Fruit fly (Drosophila melanogaster) whole organism, wandering third instar larva: Measurements from ENCODE around the gene Swip-1.

Source experiments
- Abd-B ChIP-seq: fragments of >200 bp; optimal IDR thresholded peaks from 2 replicates; lab custom pipeline; 2017; ENCODE audit warnings: missing biosample characterization, missing genetic modification characterization
- CG32264 ChIP-seq: fragments of 200-800 bp; sonication (Bioruptor generic); optimal IDR thresholded peaks from 2 replicates; lab custom pipeline; 2016; ENCODE audit warnings: missing biosample characterization, missing genetic modification characterization
- CG9705 ChIP-seq: fragments of 200-800 bp; sonication (Bioruptor generic); optimal IDR thresholded peaks from 2 replicates; lab custom pipeline; 2018; ENCODE audit warnings: missing biosample characterization, mild to moderate bottlenecking, missing genetic modification characterization
- CrebA ChIP-seq: fragments of 200-800 bp; sonication (Bioruptor generic); optimal IDR thresholded peaks from 2 replicates; lab custom pipeline; 2016; ENCODE audit warnings: missing biosample characterization, mild to moderate bottlenecking, missing genetic modification characterization, borderline replicate concordance
- Dfd ChIP-seq: fragments of >200 bp; optimal IDR thresholded peaks from 2 replicates; lab custom pipeline; 2017; ENCODE audit warnings: missing biosample characterization, missing genetic modification characterization
- Dif ChIP-seq: fragments of 200-275, 200-300 bp; sonication (Bioruptor generic); optimal IDR thresholded peaks from 2 replicates; lab custom pipeline; 2018; ENCODE audit warnings: missing biosample characterization, missing genetic modification characterization; ENCODE audit not compliant: partially characterized antibody
- GATAd ChIP-seq: sonication (Bioruptor generic); optimal IDR thresholded peaks from 2 replicates; lab custom pipeline; 2016; ENCODE audit warnings: missing biosample characterization, missing genetic modification characterization
- HLH106 ChIP-seq: fragments of 200-800 bp; optimal IDR thresholded peaks from 3 replicates; lab custom pipeline; 2019; ENCODE audit warnings: missing biosample characterization, mild to moderate bottlenecking, missing genetic modification characterization, moderate library complexity
- Hnf4 ChIP-seq: fragments of 200-800 bp; sonication (Bioruptor generic); optimal IDR thresholded peaks from 2 replicates; lab custom pipeline; 2016; ENCODE audit warnings: missing biosample characterization, mild to moderate bottlenecking, missing genetic modification characterization
- Hr78 ChIP-seq: fragments of >200 bp; optimal IDR thresholded peaks from 2 replicates; lab custom pipeline; 2017; ENCODE audit warnings: missing biosample characterization, missing genetic modification characterization
- Hr83 ChIP-seq: fragments of 200-300 bp; sonication (Bioruptor generic); optimal IDR thresholded peaks from 2 replicates; lab custom pipeline; 2016; ENCODE audit warnings: missing biosample characterization, mild to moderate bottlenecking, missing genetic modification characterization, moderate library complexity; ENCODE audit not compliant: poor library complexity, severe bottlenecking
- Jra ChIP-seq: sonication (Bioruptor generic); optimal IDR thresholded peaks from 2 replicates; lab custom pipeline; 2016; ENCODE audit warnings: missing biosample characterization, missing genetic modification characterization
- Mio ChIP-seq: sonication (Bioruptor generic); optimal IDR thresholded peaks from 2 replicates; lab custom pipeline; 2016; ENCODE audit warnings: missing biosample characterization, missing genetic modification characterization
- Myc ChIP-seq: fragments of >200 bp; optimal IDR thresholded peaks from 2 replicates; lab custom pipeline; 2017
- N ChIP-seq: fragments of >200 bp; optimal IDR thresholded peaks from 2 replicates; lab custom pipeline; 2018; ENCODE audit warnings: missing biosample characterization, missing external identifiers, missing genetic modification characterization
- OdsH ChIP-seq: fragments of 200-800 bp; sonication (Bioruptor generic); optimal IDR thresholded peaks from 2 replicates; lab custom pipeline; 2016; ENCODE audit warnings: missing biosample characterization, mild to moderate bottlenecking, missing genetic modification characterization
- Rel ChIP-seq, 2 experiments: fragments of 200-800 bp; sonication (Bioruptor generic) in 1 of 2; optimal IDR thresholded peaks; 2 replicates in 1 of 2; 3 replicates in 1 of 2; lab custom pipeline; 2016 to 2019; ENCODE audit warnings: mild to moderate bottlenecking in 2 of 2, missing biosample characterization in 2 of 2, missing genetic modification characterization in 2 of 2, moderate library complexity in 1 of 2
- Sp1 ChIP-seq: fragments of 200-800 bp; sonication (Bioruptor generic); optimal IDR thresholded peaks from 3 replicates; lab custom pipeline; 2019; ENCODE audit warnings: missing biosample characterization, mild to moderate bottlenecking, missing genetic modification characterization, moderate library complexity
- Vsx2 ChIP-seq: fragments of 200-300, 225-300 bp; sonication (Bioruptor generic); optimal IDR thresholded peaks from 2 replicates; lab custom pipeline; 2018; ENCODE audit warnings: missing biosample characterization, missing genetic modification characterization; ENCODE audit not compliant: partially characterized antibody
- br ChIP-seq: fragments of 200-800 bp; sonication (Bioruptor generic); optimal IDR thresholded peaks from 2 replicates; lab custom pipeline; 2016; ENCODE audit warnings: missing biosample characterization, missing genetic modification characterization
- brk ChIP-seq: fragments of 200-800 bp; sonication (Bioruptor generic); optimal IDR thresholded peaks from 2 replicates; lab custom pipeline; 2016; ENCODE audit warnings: missing biosample characterization, mild to moderate bottlenecking, missing genetic modification characterization
- dl ChIP-seq, 2 experiments: fragments of 175-275, 200-275 bp in 1 of 2; fragments of 200-275 bp in 1 of 2; sonication (Bioruptor generic); optimal IDR thresholded peaks; lab custom pipeline; 2018; ENCODE audit warnings: mild to moderate bottlenecking in 2 of 2, missing biosample characterization in 2 of 2, missing genetic modification characterization in 2 of 2, moderate library complexity in 2 of 2; ENCODE audit not compliant: partially characterized antibody in 2 of 2, insufficient read depth in 1 of 2
- dmrt93B ChIP-seq: fragments of 200-800 bp; sonication (Bioruptor generic); optimal IDR thresholded peaks from 2 replicates; lab custom pipeline; 2018; ENCODE audit warnings: missing biosample characterization, mild to moderate bottlenecking, missing genetic modification characterization
- dsf ChIP-seq: sonication (Bioruptor generic); optimal IDR thresholded peaks from 2 replicates; lab custom pipeline; 2016; ENCODE audit warnings: missing biosample characterization, missing genetic modification characterization, borderline replicate concordance
- ey ChIP-seq: fragments of 200-800 bp; sonication (Bioruptor generic); optimal IDR thresholded peaks from 2 replicates; lab custom pipeline; 2016; ENCODE audit warnings: missing biosample characterization, missing genetic modification characterization
- foxo ChIP-seq, 2 experiments: fragments of 200-800 bp; sonication (Bioruptor generic); optimal IDR thresholded peaks; 2 replicates in 1 of 2; 3 replicates in 1 of 2; lab custom pipeline; 2016 to 2017; ENCODE audit warnings: missing biosample characterization in 2 of 2, missing genetic modification characterization in 2 of 2
- fru ChIP-seq: fragments of 200-800 bp; sonication (Bioruptor generic); optimal IDR thresholded peaks from 3 replicates; lab custom pipeline; 2016; ENCODE audit warnings: missing biosample characterization, mild to moderate bottlenecking, missing genetic modification characterization
- h ChIP-seq: fragments of 200-800 bp; sonication (Bioruptor generic); optimal IDR thresholded peaks from 3 replicates; lab custom pipeline; 2016; ENCODE audit warnings: missing biosample characterization, mild to moderate bottlenecking, missing genetic modification characterization
- jim ChIP-seq: fragments of 175-275, 200-325 bp; sonication (Bioruptor generic); optimal IDR thresholded peaks from 2 replicates; lab custom pipeline; 2016; ENCODE audit warnings: missing biosample characterization, mild to moderate bottlenecking, missing genetic modification characterization
- lola ChIP-seq: fragments of >200 bp; optimal IDR thresholded peaks from 2 replicates; lab custom pipeline; 2017; ENCODE audit warnings: missing biosample characterization, missing genetic modification characterization
- pan ChIP-seq: fragments of >200 bp; optimal IDR thresholded peaks from 2 replicates; lab custom pipeline; 2017
- psq ChIP-seq: fragments of 200-800 bp; sonication (Bioruptor generic); optimal IDR thresholded peaks from 3 replicates; lab custom pipeline; 2017; ENCODE audit warnings: missing biosample characterization, mild to moderate bottlenecking, missing genetic modification characterization, moderate library complexity
- rgr ChIP-seq: fragments of 200-800 bp; sonication (Bioruptor generic); optimal IDR thresholded peaks from 3 replicates; lab custom pipeline; 2016; ENCODE audit warnings: missing biosample characterization, mild to moderate bottlenecking, missing genetic modification characterization
- sage ChIP-seq: fragments of 200-800 bp; sonication (Bioruptor generic); optimal IDR thresholded peaks from 2 replicates; lab custom pipeline; 2016; ENCODE audit warnings: missing biosample characterization, mild to moderate bottlenecking, missing genetic modification characterization
- sv ChIP-seq: fragments of 200-800 bp; sonication (Bioruptor generic); optimal IDR thresholded peaks from 3 replicates; lab custom pipeline; 2016; ENCODE audit warnings: missing biosample characterization, missing genetic modification characterization
- tai ChIP-seq: sonication (Bioruptor generic); optimal IDR thresholded peaks from 2 replicates; lab custom pipeline; 2016; ENCODE audit warnings: missing biosample characterization, missing genetic modification characterization
- usp ChIP-seq: fragments of >200 bp; optimal IDR thresholded peaks from 2 replicates; lab custom pipeline; 2017; ENCODE audit warnings: missing biosample characterization, missing genetic modification characterization
- woc ChIP-seq: sonication (Bioruptor generic); optimal IDR thresholded peaks from 2 replicates; lab custom pipeline; 2016; ENCODE audit warnings: missing biosample characterization, mild to moderate bottlenecking, missing genetic modification characterization

The Swip-1 gene

dm6 chr2L:18981947-18982579, 5.0 kb downstream of the Swip-1 start:
- TF ChIP-seq foxo (GFP tag; optimal IDR thresholded peaks at IDR 0.05; lab: Kevin White, UChicago) (peak in 1 of 2 experiments; percentile 20), Myc (lab: Kevin White, UChicago) (no peak)

DNA sequence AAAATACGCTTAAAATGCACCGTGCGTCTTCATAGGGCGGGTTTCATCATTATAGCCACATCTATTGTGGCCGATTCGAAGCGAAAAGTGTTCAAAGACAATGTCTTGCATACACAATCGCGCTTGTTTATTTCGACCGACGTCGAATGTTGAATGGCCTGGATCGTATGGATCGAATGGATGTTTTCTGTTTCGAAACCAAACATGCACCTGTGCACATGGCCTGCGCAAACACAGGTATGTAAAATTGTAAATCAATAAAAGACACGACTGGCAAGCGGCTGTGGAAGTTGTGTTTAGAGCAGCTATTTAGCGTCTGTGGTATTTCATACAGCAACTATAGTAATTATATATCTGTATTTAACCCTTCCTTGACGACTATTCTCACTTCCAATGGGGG, 5.6 kb downstream of the Swip-1 start:
- TF ChIP-seq fru (GFP tag; lab: Kevin White, UChicago) (peak; percentile 21), ey (GFP tag; lab: Kevin White, UChicago) (no peak), OdsH (GFP tag; lab: Kevin White, UChicago) (peak; percentile 45), Vsx2 (GFP tag; lab: Kevin White, UChicago) (no peak), woc (no peak), Dfd (GFP tag; lab: Kevin White, UChicago) (no peak), rgr (GFP tag; lab: Kevin White, UChicago) (peak; percentile 57), lola (no peak), brk (GFP tag; lab: Kevin White, UChicago) (peak; percentile 47), Sp1 (GFP tag; lab: Kevin White, UChicago) (no peak), dmrt93B (GFP tag; lab: Kevin White, UChicago) (no peak), CG9705 (GFP tag; lab: Kevin White, UChicago) (no peak), CrebA (no peak), dsf (no peak), sv (no peak), Dif (GFP tag; lab: Kevin White, UChicago) (no peak), h (peak; percentile 41), psq (GFP tag; lab: Kevin White, UChicago) (no peak), Jra (GFP tag; lab: Kevin White, UChicago) (peak; percentile 43), usp (no peak), br (peak; percentile 31), Hr83 (GFP tag; lab: Kevin White, UChicago) (peak; percentile 98), Mio (GFP tag; lab: Kevin White, UChicago) (no peak), tai (GFP tag; lab: Kevin White, UChicago) (no peak), dl (GFP tag; optimal IDR thresholded peaks at IDR 0.05; lab: Kevin White, UChicago; ENCODE audit: insufficient read depth in 1 of 2, partially characterized antibody in 2 of 2) (no peak), pan (lab: Kevin White, UChicago) (no peak), GATAd (no peak), CG32264 (GFP tag; lab: Kevin White, UChicago) (no peak), sage (no peak), Rel (GFP tag; optimal IDR thresholded peaks at IDR 0.05; lab: Kevin White, UChicago) (no peak), Rel (tag; optimal IDR thresholded peaks at IDR 0.05; lab: Kevin White, UChicago) (no peak), Myc (lab: Kevin White, UChicago) (no peak), foxo (GFP tag; optimal IDR thresholded peaks at IDR 0.05; lab: Kevin White, UChicago) (peak in 1 of 2 experiments; percentile 17), Hnf4 (peak; percentile 66), Abd-B (no peak), HLH106 (tag; lab: Kevin White, UChicago) (no peak), Hr78 (GFP tag; lab: Kevin White, UChicago) (no peak), jim (GFP tag; lab: Kevin White, UChicago) (no peak), N (no peak)
- TF ChIP-seq, all 38 proteins: peak for 10

dm6 chr2L:18980982-18981381, 6.1 kb downstream of the Swip-1 start:
- no peak for TF ChIP-seq Abd-B
- TF ChIP-seq foxo (GFP tag; optimal IDR thresholded peaks at IDR 0.05; lab: Kevin White, UChicago), result no peak
- no peak for TF ChIP-seq CrebA
- TF ChIP-seq OdsH (GFP tag; lab: Kevin White, UChicago), result no peak
- no peak for TF ChIP-seq usp
- no peak for TF ChIP-seq Mio (GFP tag; lab: Kevin White, UChicago)
- TF ChIP-seq woc, result no peak
- no peak for TF ChIP-seq sage
- TF ChIP-seq Hnf4, result no peak
- no peak for TF ChIP-seq psq (GFP tag; lab: Kevin White, UChicago)
- TF ChIP-seq Rel (GFP tag; optimal IDR thresholded peaks at IDR 0.05; lab: Kevin White, UChicago), result no peak
- no peak for TF ChIP-seq Rel (tag; optimal IDR thresholded peaks at IDR 0.05; lab: Kevin White, UChicago)
- TF ChIP-seq tai (GFP tag; lab: Kevin White, UChicago), result no peak
- no peak for TF ChIP-seq dsf
- TF ChIP-seq CG9705 (GFP tag; lab: Kevin White, UChicago), result no peak
- no peak for TF ChIP-seq Hr83 (GFP tag; lab: Kevin White, UChicago)
